Worm (Caenorhabditis elegans): ENCODE data around the gene nuc-1.

DNA sequence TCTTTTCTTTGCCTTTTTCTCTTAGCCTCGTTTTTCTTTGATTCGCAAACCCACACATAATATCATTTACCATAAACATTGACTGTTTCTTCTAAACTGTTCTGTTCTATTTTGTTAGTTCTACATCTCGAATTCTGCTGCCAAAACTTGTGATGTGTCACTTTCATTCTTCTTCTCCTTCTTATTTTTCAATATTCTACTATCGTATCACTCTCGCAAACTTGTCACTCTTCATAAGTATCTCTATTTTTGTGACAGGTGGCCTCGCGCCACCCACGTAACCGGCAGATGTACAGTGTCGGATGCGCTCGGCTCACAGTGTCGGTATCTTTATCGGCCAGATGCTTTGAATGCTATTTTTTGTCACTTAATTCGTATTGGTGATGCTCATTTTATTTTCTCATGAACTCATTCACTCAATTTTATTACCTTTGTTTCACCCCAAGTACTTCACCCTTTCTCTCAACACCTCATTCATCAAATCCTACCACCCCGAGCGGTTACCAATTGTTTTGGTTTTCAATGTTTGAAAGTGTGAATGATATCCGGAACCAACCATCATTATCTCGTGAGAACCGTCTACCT is 31.2 kb upstream of the nuc-1 start:
- TF ChIP-seq nhr-77 (tag; optimal IDR thresholded peaks at IDR 0.05), result no peak
- no peak for TF ChIP-seq fkh-4 (tag; optimal IDR thresholded peaks at IDR 0.05; ENCODE audit: borderline replicate concordance)
- TF ChIP-seq mep-1 (tag; optimal IDR thresholded peaks at IDR 0.05), result no peak
- no peak for TF ChIP-seq lsy-2 (tag; optimal IDR thresholded peaks at IDR 0.05)
